Worm (Caenorhabditis elegans) whole organism, L3 larva: Measurements from ENCODE around the gene srlf-26.

Experiments
- R02D3.7 ChIP-seq: fragments of 150-350 bp; optimal IDR thresholded peaks from 2 replicates; lab custom pipeline; 2014; ENCODE audit warnings: missing biosample characterization, missing genetic modification characterization
- ZK546.5 ChIP-seq: sonication (generic microtip); optimal IDR thresholded peaks from 2 replicates; lab custom pipeline; 2017; ENCODE audit warnings: missing biosample characterization, missing genetic modification characterization
- ama-1 ChIP-seq: fragments of 150-350 bp; optimal IDR thresholded peaks from 2 replicates; lab custom pipeline; 2018
- ceh-16 ChIP-seq: sonication (generic microtip); optimal IDR thresholded peaks from 2 replicates; lab custom pipeline; 2017; ENCODE audit warnings: missing biosample characterization, missing genetic modification characterization
- ceh-28 ChIP-seq: fragments of 150-350 bp; optimal IDR thresholded peaks from 2 replicates; lab custom pipeline; 2014; ENCODE audit warnings: missing biosample characterization, missing genetic modification reagents, missing genetic modification characterization
- ceh-82 ChIP-seq: fragments of 150-350 bp; optimal IDR thresholded peaks from 2 replicates; lab custom pipeline; 2014; ENCODE audit warnings: missing biosample characterization, missing genetic modification characterization
- ceh-9 ChIP-seq: sonication (generic microtip); optimal IDR thresholded peaks from 2 replicates; lab custom pipeline; 2018; ENCODE audit warnings: missing biosample characterization, missing genetic modification characterization
- daf-12 ChIP-seq: fragments of 150-350 bp; optimal IDR thresholded peaks from 2 replicates; lab custom pipeline; 2014; ENCODE audit warnings: missing biosample characterization, missing genetic modification reagents, missing genetic modification characterization
- egl-27 ChIP-seq: sonication (generic microtip); optimal IDR thresholded peaks from 4 replicates; lab custom pipeline; 2017; ENCODE audit warnings: missing biosample characterization, missing genetic modification reagents, missing genetic modification characterization
- egl-5 ChIP-seq: fragments of 150-350 bp; optimal IDR thresholded peaks from 2 replicates; lab custom pipeline; 2017; ENCODE audit warnings: missing biosample characterization, missing genetic modification reagents, missing genetic modification characterization, inconsistent platforms
- elt-1 ChIP-seq: fragments of 150-350 bp; optimal IDR thresholded peaks from 2 replicates; lab custom pipeline; 2014; ENCODE audit warnings: missing biosample characterization, missing genetic modification characterization
- elt-3 ChIP-seq, 3 experiments: fragments of 150-350 bp in 1 of 3; sonication (generic microtip) in 2 of 3; optimal IDR thresholded peaks; 2 replicates in 2 of 3; 4 replicates in 1 of 3; lab custom pipeline; 2014 to 2017; ENCODE audit warnings: missing biosample characterization in 3 of 3, missing genetic modification characterization in 3 of 3
- eor-1 ChIP-seq, 2 experiments: fragments of 150-350 bp; optimal IDR thresholded peaks; 2 replicates each; lab custom pipeline; 2014 to 2018; ENCODE audit warnings: missing biosample characterization in 2 of 2, missing genetic modification characterization in 2 of 2
- fkh-10 ChIP-seq: sonication (generic microtip); optimal IDR thresholded peaks from 2 replicates; lab custom pipeline; 2017; ENCODE audit warnings: missing biosample characterization, missing genetic modification reagents, missing genetic modification characterization
- fkh-2 ChIP-seq: fragments of 150-350 bp; optimal IDR thresholded peaks from 2 replicates; lab custom pipeline; 2014; ENCODE audit warnings: missing biosample characterization, missing genetic modification reagents, missing genetic modification characterization
- fos-1 ChIP-seq: fragments of 150-350 bp; optimal IDR thresholded peaks from 2 replicates; lab custom pipeline; 2014; ENCODE audit warnings: missing biosample characterization, missing genetic modification characterization
- hmg-11 ChIP-seq: sonication (generic microtip); optimal IDR thresholded peaks from 2 replicates; lab custom pipeline; 2016; ENCODE audit warnings: missing genetic modification characterization, missing compliant biosample characterization
- lin-15B ChIP-seq: fragments of 150-350 bp; optimal IDR thresholded peaks from 2 replicates; lab custom pipeline; 2014; ENCODE audit warnings: missing biosample characterization, missing genetic modification characterization
- lin-39 ChIP-seq: fragments of 150-350 bp; optimal IDR thresholded peaks from 2 replicates; lab custom pipeline; 2018; ENCODE audit warnings: missing biosample characterization, missing genetic modification reagents, missing genetic modification characterization
- mdl-1 ChIP-seq: fragments of 150-350 bp; optimal IDR thresholded peaks from 2 replicates; lab custom pipeline; 2014; ENCODE audit warnings: missing biosample characterization, missing genetic modification characterization
- mml-1 ChIP-seq: fragments of 150-350 bp; sonication (generic microtip); optimal IDR thresholded peaks from 3 replicates; lab custom pipeline; 2014; ENCODE audit warnings: missing biosample characterization, missing genetic modification characterization
- nfya-1 ChIP-seq: sonication (generic microtip); optimal IDR thresholded peaks from 2 replicates; lab custom pipeline; 2017; ENCODE audit warnings: missing genetic modification characterization, mild to moderate bottlenecking, missing compliant biosample characterization, antibody characterized with exemption, moderate library complexity; ENCODE audit not compliant: insufficient read depth
- nhr-11 ChIP-seq: fragments of 150-350 bp; optimal IDR thresholded peaks from 2 replicates; lab custom pipeline; 2014; ENCODE audit warnings: missing biosample characterization, missing genetic modification characterization
- nhr-12 ChIP-seq: fragments of 150-350 bp; optimal IDR thresholded peaks from 2 replicates; lab custom pipeline; 2014; ENCODE audit warnings: missing biosample characterization, missing genetic modification characterization
- nhr-237 ChIP-seq: fragments of 150-350 bp; optimal IDR thresholded peaks from 2 replicates; lab custom pipeline; 2014; ENCODE audit warnings: missing biosample characterization, missing genetic modification characterization
- nhr-25 ChIP-seq: sonication (generic microtip); optimal IDR thresholded peaks from 2 replicates; lab custom pipeline; 2017; ENCODE audit warnings: missing biosample characterization, missing genetic modification characterization
- nhr-43 ChIP-seq: sonication (generic microtip); optimal IDR thresholded peaks from 2 replicates; lab custom pipeline; 2016; ENCODE audit warnings: mild to moderate bottlenecking, missing genetic modification characterization, missing compliant biosample characterization; ENCODE audit not compliant: poor library complexity, severe bottlenecking
- nhr-67 ChIP-seq: fragments of 150-350 bp; optimal IDR thresholded peaks from 2 replicates; lab custom pipeline; 2014; ENCODE audit warnings: missing biosample characterization, missing genetic modification characterization
- pqm-1 ChIP-seq: fragments of 150-350 bp; optimal IDR thresholded peaks from 2 replicates; lab custom pipeline; 2017; ENCODE audit warnings: missing biosample characterization, missing genetic modification characterization, inconsistent platforms
- snpc-4 ChIP-seq: fragments of 150-350 bp; optimal IDR thresholded peaks from 2 replicates; lab custom pipeline; 2014; ENCODE audit warnings: missing biosample characterization, missing genetic modification characterization
- unc-39 ChIP-seq: sonication (generic microtip); optimal IDR thresholded peaks from 4 replicates; lab custom pipeline; 2017; ENCODE audit warnings: missing biosample characterization, missing genetic modification characterization
- unc-62 ChIP-seq: fragments of 150-350 bp; sonication (generic microtip); optimal IDR thresholded peaks from 4 replicates; lab custom pipeline; 2014; ENCODE audit warnings: missing biosample characterization, missing genetic modification reagents, missing genetic modification characterization
- ztf-11 ChIP-seq: fragments of 150-350 bp; optimal IDR thresholded peaks from 2 replicates; lab custom pipeline; 2014; ENCODE audit warnings: missing biosample characterization, missing genetic modification characterization

srlf-26 gene

ce11 chrIV:13695720-13696364 is 17.1 kb downstream of the srlf-26 start:
- peak; percentile 1 for TF ChIP-seq snpc-4 (tag; lab: Kevin White, UChicago)
- peak; percentile 42 for TF ChIP-seq ceh-28
- no peak for TF ChIP-seq ZK546.5 (tag; lab: Kevin White, UChicago)
- no peak for TF ChIP-seq eor-1 (tag; optimal IDR thresholded peaks at IDR 0.05; lab: Kevin White, UChicago)
- TF ChIP-seq nfya-1 (tag; lab: Kevin White, UChicago), result peak; percentile 35
- TF ChIP-seq nhr-11 (tag; lab: Kevin White, UChicago), result no peak
- TF ChIP-seq hmg-11 (tag; lab: Kevin White, UChicago), result peak; percentile 12
- TF ChIP-seq unc-62, result peak; percentile 98
- peak; percentile 99 for TF ChIP-seq lin-39 (tag; lab: Kevin White, UChicago)
- no peak for TF ChIP-seq ceh-9 (tag; lab: Kevin White, UChicago)
- TF ChIP-seq fkh-2 (tag; lab: Kevin White, UChicago), result no peak
- TF ChIP-seq R02D3.7, result no peak
- TF ChIP-seq nhr-43, result no peak
- no peak for TF ChIP-seq nhr-237
- TF ChIP-seq elt-1 (tag; lab: Kevin White, UChicago), result peak; percentile 28
- TF ChIP-seq ceh-16 (tag; lab: Kevin White, UChicago), result no peak

- peak; percentile 3 for TF ChIP-seq nfya-1 (tag; lab: Kevin White, UChicago)
- no peak for TF ChIP-seq ceh-82
- no peak for TF ChIP-seq egl-27
- TF ChIP-seq ama-1 (lab: Kevin White, UChicago), result no peak
- no peak for TF ChIP-seq daf-12
- no peak for TF ChIP-seq nhr-237
- no peak for TF ChIP-seq lin-15B (tag; lab: Kevin White, UChicago)
- TF ChIP-seq eor-1 (tag; optimal IDR thresholded peaks at IDR 0.05; lab: Kevin White, UChicago), result no peak
Observed at ce11 chrIV:13696900-13697299, 18.2 kb downstream of the srlf-26 start.

- TF ChIP-seq ceh-82, result no peak
- no peak for TF ChIP-seq ceh-9 (tag; lab: Kevin White, UChicago)
- TF ChIP-seq nhr-12 (tag; lab: Kevin White, UChicago), result no peak
- no peak for TF ChIP-seq nhr-67 (tag; lab: Kevin White, UChicago)
- no peak for TF ChIP-seq unc-39 (tag; lab: Kevin White, UChicago)
- no peak for TF ChIP-seq ztf-11 (tag; lab: Kevin White, UChicago)
- TF ChIP-seq mml-1 (tag; lab: Kevin White, UChicago), result no peak
- TF ChIP-seq fkh-10 (GFP tag; lab: Kevin White, UChicago), result no peak
- no peak for TF ChIP-seq snpc-4 (tag; lab: Kevin White, UChicago)
- no peak for TF ChIP-seq unc-62
- TF ChIP-seq hmg-11 (tag; lab: Kevin White, UChicago), result no peak
- TF ChIP-seq elt-1 (tag; lab: Kevin White, UChicago), result no peak
- TF ChIP-seq pqm-1 (tag; lab: Kevin White, UChicago), result no peak
- TF ChIP-seq egl-27, result no peak
- no peak for TF ChIP-seq elt-3 (tag; optimal IDR thresholded peaks at IDR 0.05; lab: Kevin White, UChicago)
Observed at ce11 chrIV:13698603-13699002, 19.9 kb downstream of the srlf-26 start, which contains the start of gene T23G4.127. Gene T23G4.127, minus strand, starts transcription at chrIV:13698703.

ce11 chrIV:13699384-13699788 is 20.6 kb downstream of the srlf-26 start:
- peak; percentile 8 for TF ChIP-seq nhr-25 (tag; lab: Kevin White, UChicago)
- no peak for TF ChIP-seq lin-15B (tag; lab: Kevin White, UChicago)
- peak; percentile 99 for TF ChIP-seq lin-39 (tag; lab: Kevin White, UChicago)
- no peak for TF ChIP-seq fos-1
- peak; percentile 71 for TF ChIP-seq elt-1 (tag; lab: Kevin White, UChicago)
- TF ChIP-seq unc-62, result peak; percentile 91
- peak; percentile 1 for TF ChIP-seq hmg-11 (tag; lab: Kevin White, UChicago)
- TF ChIP-seq nfya-1 (tag; lab: Kevin White, UChicago), result peak; percentile 22
- TF ChIP-seq egl-5, result peak; percentile 38
- TF ChIP-seq, all 47 proteins: peak for 7

ce11 chrIV:13700847-13701246 is 22.1 kb downstream of the srlf-26 start:
- TF ChIP-seq mdl-1 (no peak), nhr-25 (tag; lab: Kevin White, UChicago) (peak; percentile 30)
